Fruit fly (Drosophila melanogaster) whole organism, adult: Measurements from ENCODE around the gene Mer.

Source experiments
- CG11617 ChIP-seq: fragments of 200-800 bp; sonication (Bioruptor generic); optimal IDR thresholded peaks from 2 replicates; lab custom pipeline; 2017; ENCODE audit warnings: mild to moderate bottlenecking, missing biosample characterization, missing genetic modification reagents, missing genetic modification characterization
- CG12768 ChIP-seq: fragments of 200-800 bp; sonication (Bioruptor generic); optimal IDR thresholded peaks from 2 replicates; lab custom pipeline; 2017; ENCODE audit warnings: missing biosample characterization, missing genetic modification characterization, mild to moderate bottlenecking, moderate library complexity, missing genetic modification reagents
- CG14711 ChIP-seq: fragments of 200-800 bp; sonication (Bioruptor generic); optimal IDR thresholded peaks from 2 replicates; lab custom pipeline; 2018; ENCODE audit warnings: missing biosample characterization, mild to moderate bottlenecking, missing genetic modification characterization, moderate library complexity
- CG1620 ChIP-seq: fragments of 200-800 bp; sonication (Bioruptor generic); optimal IDR thresholded peaks from 2 replicates; lab custom pipeline; 2016; ENCODE audit warnings: missing biosample characterization, missing genetic modification characterization
- CG33017 ChIP-seq: fragments of 200-800 bp; sonication (Bioruptor generic); optimal IDR thresholded peaks from 2 replicates; lab custom pipeline; 2018; ENCODE audit warnings: missing biosample characterization, mild to moderate bottlenecking, missing genetic modification characterization, moderate library complexity
- CG5204 ChIP-seq: fragments of 200-800 bp; sonication (Bioruptor generic); optimal IDR thresholded peaks from 2 replicates; lab custom pipeline; 2016; ENCODE audit warnings: missing biosample characterization, missing genetic modification characterization
- CG7045 ChIP-seq: fragments of 200-800 bp; sonication (Bioruptor generic); optimal IDR thresholded peaks from 2 replicates; lab custom pipeline; 2017; ENCODE audit warnings: missing biosample characterization, mild to moderate bottlenecking, missing genetic modification characterization
- CG7101 ChIP-seq: fragments of 200-800 bp; sonication (Bioruptor generic); optimal IDR thresholded peaks from 2 replicates; lab custom pipeline; 2018; ENCODE audit warnings: missing biosample characterization, mild to moderate bottlenecking, missing genetic modification characterization, moderate library complexity
- Clk ChIP-seq: fragments of 200-800 bp; sonication (Bioruptor generic); optimal IDR thresholded peaks from 2 replicates; lab custom pipeline; 2017; ENCODE audit warnings: missing biosample characterization, missing genetic modification characterization
- Crg-1 ChIP-seq: fragments of 200-800 bp; sonication (Bioruptor generic); optimal IDR thresholded peaks from 2 replicates; lab custom pipeline; 2016; ENCODE audit warnings: missing biosample characterization, missing genetic modification characterization
- Hr96 ChIP-seq: fragments of 200-800 bp; sonication (Bioruptor generic); optimal IDR thresholded peaks from 2 replicates; lab custom pipeline; 2016; ENCODE audit warnings: missing biosample characterization, missing genetic modification characterization
- Mnt ChIP-seq: fragments of 200-800 bp; sonication (Bioruptor generic); optimal IDR thresholded peaks from 2 replicates; lab custom pipeline; 2016; ENCODE audit warnings: missing biosample characterization, mild to moderate bottlenecking, missing genetic modification characterization
- bab1 ChIP-seq: fragments of 200-800 bp; sonication (Bioruptor generic); optimal IDR thresholded peaks from 3 replicates; lab custom pipeline; 2019; ENCODE audit warnings: missing biosample characterization, mild to moderate bottlenecking, missing genetic modification characterization, moderate library complexity
- cic ChIP-seq: fragments of 200-800 bp; sonication (Bioruptor generic); optimal IDR thresholded peaks from 2 replicates; lab custom pipeline; 2017; ENCODE audit warnings: missing biosample characterization, mild to moderate bottlenecking, missing genetic modification characterization, moderate library complexity
- cnc ChIP-seq, 2 experiments: fragments of >200 bp; optimal IDR thresholded peaks; 2 replicates each; lab custom pipeline; 2017
- kay ChIP-seq: fragments of 200-800 bp; sonication (Bioruptor generic); peaks from one replicate; lab custom pipeline; 2016; ENCODE audit warnings: missing biosample characterization, missing genetic modification characterization, borderline replicate concordance
- ovo ChIP-seq: fragments of 200-800 bp; sonication (Bioruptor generic); optimal IDR thresholded peaks from 2 replicates; lab custom pipeline; 2016; ENCODE audit warnings: missing biosample characterization, missing genetic modification characterization
- pad ChIP-seq: fragments of 200-800 bp; sonication (Bioruptor generic); optimal IDR thresholded peaks from 3 replicates; lab custom pipeline; 2017; ENCODE audit warnings: missing biosample characterization, missing genetic modification characterization, mild to moderate bottlenecking, moderate library complexity, missing genetic modification reagents
- tj ChIP-seq: fragments of 200-800 bp; sonication (Bioruptor generic); optimal IDR thresholded peaks from 3 replicates; lab custom pipeline; 2017; ENCODE audit warnings: missing biosample characterization, mild to moderate bottlenecking, missing genetic modification characterization, moderate library complexity
- toe ChIP-seq: fragments of 200-800 bp; sonication (Bioruptor generic); optimal IDR thresholded peaks from 2 replicates; lab custom pipeline; 2016; ENCODE audit warnings: missing biosample characterization, missing genetic modification characterization

Gene Mer

dm6 chrX:19679207-19679606 lies 14.1 kb downstream of the Mer start:
- TF ChIP-seq CG11617 (GFP tag; lab: Kevin White, UChicago) (no peak), toe (no peak), Hr96 (GFP tag; lab: Kevin White, UChicago) (no peak), bab1 (GFP tag; lab: Kevin White, UChicago) (no peak), Mnt (GFP tag; lab: Kevin White, UChicago) (no peak), pad (GFP tag; lab: Kevin White, UChicago) (no peak), cic (GFP tag; lab: Kevin White, UChicago) (no peak), CG5204 (GFP tag; lab: Kevin White, UChicago) (no peak), Crg-1 (GFP tag; lab: Kevin White, UChicago) (no peak), ovo (no peak), tj (GFP tag; lab: Kevin White, UChicago) (no peak), CG33017 (tag; lab: Kevin White, UChicago) (no peak), CG7045 (GFP tag; lab: Kevin White, UChicago) (no peak), cnc (optimal IDR thresholded peaks at IDR 0.05; lab: Kevin White, UChicago) (no peak), Clk (no peak), CG7101 (tag; lab: Kevin White, UChicago) (no peak), CG1620 (GFP tag; lab: Kevin White, UChicago) (no peak), CG14711 (no peak)

DNA sequence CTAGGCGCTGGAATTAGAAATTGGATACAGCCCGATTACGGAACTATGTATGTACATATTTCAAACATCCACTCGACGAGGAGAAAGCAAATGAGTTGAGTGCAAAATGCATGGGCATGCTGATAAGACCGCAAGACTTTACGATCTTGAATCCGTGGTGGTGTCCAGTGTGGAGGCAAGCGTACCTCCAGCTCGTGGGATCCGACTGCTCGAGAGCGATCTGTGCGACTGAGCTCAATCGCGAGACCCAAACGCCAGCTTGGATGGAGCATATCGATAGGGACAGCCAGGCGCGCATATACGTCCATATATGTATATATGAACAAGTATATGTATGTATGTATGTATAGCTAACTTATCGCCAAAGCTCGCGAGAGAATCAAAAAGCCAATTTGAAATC lies 17.6 kb downstream of the Mer start, which contains the start of gene et:
Gene et, minus strand, starts transcription at position 230 of the 400 bp plus-strand sequence.
- TF ChIP-seq Crg-1 (GFP tag; lab: Kevin White, UChicago) (no peak), tj (GFP tag; lab: Kevin White, UChicago) (no peak), CG7101 (tag; lab: Kevin White, UChicago) (no peak)

DNA sequence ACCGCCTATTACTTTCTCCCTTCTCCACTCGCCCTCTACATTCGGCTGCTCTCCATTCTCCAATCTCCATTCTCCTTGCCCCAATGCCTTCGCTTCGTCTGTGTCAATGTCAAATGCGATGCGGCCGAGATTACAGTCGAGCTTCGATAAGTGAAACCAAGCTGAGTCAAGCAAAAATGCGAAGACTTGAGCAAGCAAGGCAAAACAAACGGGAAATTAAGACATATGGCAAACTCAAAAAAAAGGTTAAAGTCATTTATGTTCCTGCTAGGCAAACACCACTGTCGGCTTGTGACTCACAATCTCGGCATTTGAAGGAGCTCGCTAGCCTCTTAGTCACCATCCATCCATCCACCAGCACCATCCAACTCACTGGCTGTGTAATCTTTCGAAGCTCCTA lies 24.9 kb downstream of the Mer start:
- TF ChIP-seq bab1 (GFP tag; lab: Kevin White, UChicago) (peak; percentile 90), pad (GFP tag; lab: Kevin White, UChicago) (peak; percentile 83), CG7101 (tag; lab: Kevin White, UChicago) (peak; percentile 98), tj (GFP tag; lab: Kevin White, UChicago) (peak; percentile 81), CG12768 (GFP tag; lab: Kevin White, UChicago) (peak; percentile 96), Clk (peak; percentile 84), cic (GFP tag; lab: Kevin White, UChicago) (peak; percentile 44), CG7045 (GFP tag; lab: Kevin White, UChicago) (peak; percentile 91), CG14711 (peak; percentile 88), CG5204 (GFP tag; lab: Kevin White, UChicago) (peak; percentile 95), cnc (optimal IDR thresholded peaks at IDR 0.05; lab: Kevin White, UChicago) (no peak), ovo (peak; percentile 91), toe (peak; percentile 91), Crg-1 (GFP tag; lab: Kevin White, UChicago) (peak; percentile 93), CG1620 (GFP tag; lab: Kevin White, UChicago) (peak; percentile 96), Mnt (GFP tag; lab: Kevin White, UChicago) (peak; percentile 94), CG11617 (GFP tag; lab: Kevin White, UChicago) (peak; percentile 94), kay (GFP tag; lab: Kevin White, UChicago) (peak; percentile 99), CG33017 (tag; lab: Kevin White, UChicago) (peak; percentile 93), Hr96 (GFP tag; lab: Kevin White, UChicago) (peak; percentile 98)

DNA sequence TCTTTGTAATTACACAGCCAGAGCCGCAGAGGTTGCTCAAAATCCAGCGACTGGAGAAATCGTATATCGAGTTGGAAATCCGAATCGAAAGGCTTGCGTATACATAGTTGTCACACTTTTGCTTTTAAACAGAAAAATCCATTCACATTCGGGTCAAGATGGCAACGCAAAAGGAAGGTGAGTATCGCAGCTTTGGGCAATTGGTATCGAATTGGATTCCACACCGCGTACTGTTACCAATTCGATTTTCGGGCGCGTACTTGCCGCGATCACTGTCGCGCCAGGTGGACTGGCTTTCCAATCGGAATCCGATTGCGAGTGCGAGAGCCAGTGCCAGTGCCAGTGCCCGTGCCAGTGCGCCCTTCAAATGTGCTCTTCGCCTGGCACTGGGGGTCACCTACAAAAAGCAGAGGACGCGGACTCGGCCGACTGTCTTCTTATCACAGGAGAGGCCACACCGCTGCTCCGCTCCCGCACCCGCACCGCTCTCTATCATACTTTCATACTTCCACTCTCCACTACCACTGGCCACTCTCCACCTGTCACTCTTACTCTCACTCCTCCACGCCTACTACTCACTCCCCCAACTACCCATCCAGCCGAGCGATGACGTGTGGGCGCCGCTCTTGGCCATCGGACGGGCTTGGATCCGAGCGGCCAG lies 25.7 kb downstream of the Mer start:
- TF ChIP-seq toe (no peak), cnc (optimal IDR thresholded peaks at IDR 0.05; lab: Kevin White, UChicago) (no peak), cic (GFP tag; lab: Kevin White, UChicago) (peak; percentile 11)

DNA sequence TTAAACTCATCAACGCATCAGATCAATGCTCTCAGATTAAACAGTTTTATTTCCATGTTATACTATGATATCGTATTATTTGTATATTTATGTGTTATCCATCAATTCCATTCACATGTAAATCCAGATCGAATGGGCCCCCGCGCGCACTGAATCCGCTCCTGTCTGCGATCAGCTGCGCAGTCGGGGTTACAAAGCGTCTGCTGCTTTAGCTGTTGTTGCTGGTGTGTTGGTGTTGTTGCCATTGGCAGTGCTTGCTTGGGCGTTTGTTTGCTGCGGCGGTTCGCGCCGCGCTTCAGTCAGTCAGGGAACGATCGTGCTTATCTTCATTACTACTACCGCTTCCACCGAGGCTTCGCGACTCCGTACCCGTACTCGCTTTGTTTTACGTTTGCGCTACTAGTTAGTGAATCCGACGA lies 26.3 kb downstream of the Mer start, which contains the start of gene Zw:
Gene Zw, plus strand, starts transcription at position 262 of the 419 bp plus-strand sequence.
- peak; percentile 45 for TF ChIP-seq CG12768 (GFP tag; lab: Kevin White, UChicago)
- TF ChIP-seq CG33017 (tag; lab: Kevin White, UChicago), result no peak
- TF ChIP-seq Crg-1 (GFP tag; lab: Kevin White, UChicago), result no peak
- TF ChIP-seq CG5204 (GFP tag; lab: Kevin White, UChicago), result peak; percentile 46
- peak; percentile 68 for TF ChIP-seq bab1 (GFP tag; lab: Kevin White, UChicago)
- TF ChIP-seq CG1620 (GFP tag; lab: Kevin White, UChicago), result peak; percentile 80
- peak; percentile 69 for TF ChIP-seq Mnt (GFP tag; lab: Kevin White, UChicago)
- peak; percentile 8 for TF ChIP-seq Clk
- peak; percentile 24 for TF ChIP-seq CG7045 (GFP tag; lab: Kevin White, UChicago)
- TF ChIP-seq CG7101 (tag; lab: Kevin White, UChicago), result peak; percentile 63
- peak; percentile 35 for TF ChIP-seq toe
- TF ChIP-seq kay (GFP tag; lab: Kevin White, UChicago), result peak; percentile 61
- TF ChIP-seq cic (GFP tag; lab: Kevin White, UChicago), result peak; percentile 84
- peak; percentile 79 for TF ChIP-seq Hr96 (GFP tag; lab: Kevin White, UChicago)
- no peak for TF ChIP-seq ovo
- TF ChIP-seq CG11617 (GFP tag; lab: Kevin White, UChicago), result peak; percentile 25
- TF ChIP-seq CG14711, result peak; percentile 43
- no peak for TF ChIP-seq cnc (optimal IDR thresholded peaks at IDR 0.05; lab: Kevin White, UChicago)
- TF ChIP-seq tj (GFP tag; lab: Kevin White, UChicago), result peak; percentile 71
- peak; percentile 51 for TF ChIP-seq pad (GFP tag; lab: Kevin White, UChicago)
